Worm (Caenorhabditis elegans) whole organism, L1 larva: ENCODE results near the gene Y110A2AL.7.

Experiments used
- Y116A8C.19 ChIP-seq: sonication (generic microtip); optimal IDR thresholded peaks from 2 replicates; lab custom pipeline; 2016; ENCODE audit warnings: missing compliant biosample characterization, missing genetic modification characterization, borderline replicate concordance
- blmp-1 ChIP-seq: fragments of 150-350 bp; optimal IDR thresholded peaks from 2 replicates; lab custom pipeline; 2014; ENCODE audit warnings: missing biosample characterization, missing genetic modification characterization
- ceh-88 ChIP-seq: fragments of 200-800 bp; sonication (Bioruptor generic); IDR thresholded peaks from 2 replicates; pipeline ENCODE4 v1.3.6; 2022; ENCODE audit warnings: missing genetic modification characterization, missing compliant biosample characterization
- ceh-90 ChIP-seq: sonication (generic microtip); optimal IDR thresholded peaks from 2 replicates; lab custom pipeline; 2016; ENCODE audit warnings: missing genetic modification characterization, missing compliant biosample characterization
- dpl-1 ChIP-seq, 3 experiments: fragments of 150-350 bp in 2 of 3; sonication (generic microtip) in 1 of 3; optimal IDR thresholded peaks; 2 replicates each; lab custom pipeline; 2014 to 2017; ENCODE audit warnings: missing biosample characterization in 3 of 3, missing genetic modification characterization in 3 of 3, missing genetic modification reagents in 3 of 3
- egl-27 ChIP-seq, 2 experiments: fragments of 150-350 bp in 1 of 2; sonication (generic microtip); optimal IDR thresholded peaks; 3 replicates each; lab custom pipeline; 2017 to 2018; ENCODE audit warnings: missing biosample characterization in 2 of 2, missing genetic modification characterization in 2 of 2, missing genetic modification reagents in 2 of 2
- elt-3 ChIP-seq, 6 experiments: fragments of 150-350 bp in 1 of 6; sonication (generic microtip); optimal IDR thresholded peaks; 2 replicates each; lab custom pipeline; 2017 to 2018; ENCODE audit warnings: missing biosample characterization in 6 of 6, missing genetic modification characterization in 6 of 6, inconsistent platforms in 1 of 6
- fkh-10 ChIP-seq: sonication (generic microtip); optimal IDR thresholded peaks from 2 replicates; lab custom pipeline; 2017; ENCODE audit warnings: missing biosample characterization, missing genetic modification reagents, missing genetic modification characterization
- fkh-8 ChIP-seq: sonication (generic microtip); optimal IDR thresholded peaks from 2 replicates; lab custom pipeline; 2016; ENCODE audit warnings: mild to moderate bottlenecking, missing genetic modification characterization, missing compliant biosample characterization
- hlh-4 ChIP-seq: sonication (generic microtip); optimal IDR thresholded peaks from 2 replicates; lab custom pipeline; 2016; ENCODE audit warnings: mild to moderate bottlenecking, missing genetic modification characterization, missing compliant biosample characterization
- hpl-2 ChIP-seq: fragments of 150-350 bp; optimal IDR thresholded peaks from 2 replicates; lab custom pipeline; 2014; ENCODE audit warnings: missing biosample characterization, missing genetic modification reagents, missing genetic modification characterization
- jun-1 ChIP-seq: fragments of 150-350 bp; optimal IDR thresholded peaks from 2 replicates; lab custom pipeline; 2014; ENCODE audit warnings: missing biosample characterization, missing genetic modification reagents, missing genetic modification characterization
- lin-14 ChIP-seq: fragments of 200-800 bp; sonication (Bioruptor generic); optimal IDR thresholded peaks from 2 replicates; lab custom pipeline; 2018; ENCODE audit warnings: mild to moderate bottlenecking, missing genetic modification characterization, moderate library complexity, missing compliant biosample characterization
- lin-15B ChIP-seq: fragments of 150-350 bp; sonication (generic microtip); optimal IDR thresholded peaks from 3 replicates; lab custom pipeline; 2014; ENCODE audit warnings: missing biosample characterization, missing genetic modification characterization
- lsy-2 ChIP-seq, 2 experiments: fragments of 150-350 bp; optimal IDR thresholded peaks; 2 replicates each; lab custom pipeline; 2014; ENCODE audit warnings: missing biosample characterization in 2 of 2, missing genetic modification characterization in 2 of 2
- mab-9 ChIP-seq: fragments of 200-800 bp; sonication (Bioruptor generic); IDR thresholded peaks from 2 replicates; pipeline ENCODE4 v1.3.6; 2022; ENCODE audit warnings: missing genetic modification reagents, missing genetic modification characterization, missing compliant biosample characterization
- mdl-1 ChIP-seq, 2 experiments: fragments of 150-350 bp; optimal IDR thresholded peaks; 2 replicates each; lab custom pipeline; 2014 to 2017; ENCODE audit warnings: missing biosample characterization in 2 of 2, missing genetic modification characterization in 2 of 2, inconsistent platforms in 1 of 2
- nhr-11 ChIP-seq: fragments of 150-350 bp; optimal IDR thresholded peaks from 2 replicates; lab custom pipeline; 2014; ENCODE audit warnings: missing biosample characterization, missing genetic modification characterization
- nhr-47 ChIP-seq: sonication (generic microtip); optimal IDR thresholded peaks from 2 replicates; lab custom pipeline; 2016; ENCODE audit warnings: mild to moderate bottlenecking, missing genetic modification characterization, moderate library complexity, missing compliant biosample characterization
- nhr-71 ChIP-seq: sonication (generic microtip); optimal IDR thresholded peaks from 2 replicates; lab custom pipeline; 2016; ENCODE audit warnings: mild to moderate bottlenecking, missing genetic modification characterization, moderate library complexity, missing compliant biosample characterization
- nhr-77 ChIP-seq: fragments of 150-350 bp; optimal IDR thresholded peaks from 2 replicates; lab custom pipeline; 2014; ENCODE audit warnings: missing biosample characterization, missing genetic modification characterization
- nhr-85 ChIP-seq: sonication (generic microtip); peaks from one replicate; lab custom pipeline; 2016; ENCODE audit warnings: missing genetic modification characterization, inconsistent platforms, missing compliant biosample characterization
- nhr-90 ChIP-seq: sonication (generic microtip); optimal IDR thresholded peaks from 2 replicates; lab custom pipeline; 2016; ENCODE audit warnings: mild to moderate bottlenecking, missing genetic modification characterization, missing compliant biosample characterization; ENCODE audit not compliant: poor library complexity
- pag-3 ChIP-seq: sonication (generic microtip); optimal IDR thresholded peaks from 2 replicates; lab custom pipeline; 2017; ENCODE audit warnings: missing genetic modification characterization, mild to moderate bottlenecking, missing compliant biosample characterization, antibody characterized with exemption, borderline replicate concordance; ENCODE audit not compliant: insufficient read depth
- pax-3 ChIP-seq: fragments of 200-800 bp; sonication (Bioruptor generic); optimal IDR thresholded peaks from 2 replicates; lab custom pipeline; 2018; ENCODE audit warnings: mild to moderate bottlenecking, missing genetic modification characterization, moderate library complexity, missing compliant biosample characterization
- rnt-1 ChIP-seq: sonication (generic microtip); optimal IDR thresholded peaks from 2 replicates; lab custom pipeline; 2016; ENCODE audit warnings: mild to moderate bottlenecking, missing genetic modification characterization, moderate library complexity, missing compliant biosample characterization
- snpc-4 ChIP-seq: fragments of 150-350 bp; optimal IDR thresholded peaks from 2 replicates; lab custom pipeline; 2014; ENCODE audit warnings: missing biosample characterization, missing genetic modification characterization
- snu-23 ChIP-seq: sonication (generic microtip); optimal IDR thresholded peaks from 2 replicates; lab custom pipeline; 2016; ENCODE audit warnings: missing genetic modification characterization, missing compliant biosample characterization
- sox-4 ChIP-seq: sonication (generic microtip); optimal IDR thresholded peaks from 2 replicates; lab custom pipeline; 2016; ENCODE audit warnings: missing genetic modification characterization, missing compliant biosample characterization
- sptf-1 ChIP-seq: fragments of 150-350 bp; optimal IDR thresholded peaks from 2 replicates; lab custom pipeline; 2014; ENCODE audit warnings: missing biosample characterization, missing genetic modification characterization
- swsn-7 ChIP-seq: sonication (generic microtip); optimal IDR thresholded peaks from 2 replicates; lab custom pipeline; 2016; ENCODE audit warnings: missing genetic modification characterization, missing compliant biosample characterization
- unc-130 ChIP-seq: fragments of 150-350 bp; optimal IDR thresholded peaks from 2 replicates; lab custom pipeline; 2017; ENCODE audit warnings: missing biosample characterization, missing genetic modification characterization, inconsistent platforms
- unc-86 ChIP-seq: sonication (generic microtip); optimal IDR thresholded peaks from 2 replicates; lab custom pipeline; 2016; ENCODE audit warnings: missing genetic modification characterization, missing compliant biosample characterization
- unc-98 ChIP-seq: fragments of 200-800 bp; sonication (Bioruptor generic); IDR thresholded peaks from 2 replicates; pipeline ENCODE4 v1.3.6; 2022; ENCODE audit warnings: missing genetic modification characterization, missing compliant biosample characterization
- vab-15 ChIP-seq: sonication (generic microtip); optimal IDR thresholded peaks from 2 replicates; lab custom pipeline; 2017; ENCODE audit warnings: missing genotype, mild to moderate bottlenecking, missing genetic modification characterization, missing compliant biosample characterization
- ztf-11 ChIP-seq, 2 experiments: sonication (generic microtip); optimal IDR thresholded peaks; 2 replicates each; lab custom pipeline; 2016 to 2017; ENCODE audit warnings: missing genetic modification characterization in 2 of 2, missing biosample characterization in 1 of 2, missing compliant biosample characterization in 1 of 2

Y110A2AL.7 gene

DNA sequence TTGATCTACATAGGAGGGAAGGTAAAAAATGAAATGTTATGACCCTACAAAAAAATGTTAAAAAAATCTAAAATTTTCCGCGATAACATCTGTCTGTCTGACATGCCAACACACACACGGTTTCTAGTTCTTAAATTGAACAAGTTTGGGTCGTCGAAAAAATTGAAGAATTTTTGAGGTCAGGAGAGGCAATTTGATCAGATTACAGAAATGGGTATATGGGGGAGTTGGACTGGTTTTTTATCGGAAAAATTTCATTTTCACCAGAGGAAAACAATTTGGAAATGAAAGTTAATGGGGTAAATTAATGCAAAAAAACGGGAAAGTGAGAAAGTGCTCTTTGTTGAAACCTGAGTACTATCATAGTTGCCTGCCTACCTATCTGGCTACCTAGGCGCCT lies 10.8 kb upstream of the Y110A2AL.7 start:
- TF ChIP-seq elt-3 (tag; optimal IDR thresholded peaks at IDR 0.05; lab: Kevin White, UChicago), result no peak
- peak; percentile 29 for TF ChIP-seq nhr-85 (tag; lab: Kevin White, UChicago)
- TF ChIP-seq blmp-1 (tag; lab: Kevin White, UChicago), result peak; percentile 50
- TF ChIP-seq sox-4 (tag; lab: Kevin White, UChicago), result no peak
- no peak for TF ChIP-seq ztf-11 (tag; optimal IDR thresholded peaks at IDR 0.05; lab: Kevin White, UChicago)

- TF ChIP-seq nhr-77 (tag; lab: Kevin White, UChicago) (no peak), sptf-1 (no peak)
Observed at ce11 chrII:2852493-2852892, 9.5 kb upstream of the Y110A2AL.7 start, which contains the start of gene ptc-3. TSS of gene ptc-3 (minus strand) at chrII:2852593.

ce11 chrII:2846552-2846951 lies 3.6 kb upstream of the Y110A2AL.7 start:
- TF ChIP-seq unc-130 (tag; lab: Kevin White, UChicago) (no peak), snu-23 (no peak), rnt-1 (no peak), nhr-90 (tag; lab: Kevin White, UChicago) (no peak), lsy-2 (tag; optimal IDR thresholded peaks at IDR 0.05; lab: Kevin White, UChicago) (no peak), snpc-4 (tag; lab: Kevin White, UChicago) (no peak), jun-1 (tag; lab: Kevin White, UChicago) (no peak), unc-86 (tag; lab: Kevin White, UChicago) (no peak), pag-3 (tag; lab: Kevin White, UChicago) (no peak), pax-3 (tag; lab: Kevin White, UChicago) (no peak), Y116A8C.19 (tag; lab: Kevin White, UChicago) (no peak), nhr-47 (tag; lab: Kevin White, UChicago) (no peak), mdl-1 (tag; optimal IDR thresholded peaks at IDR 0.05; lab: Kevin White, UChicago) (no peak), nhr-11 (tag; lab: Kevin White, UChicago) (no peak), ceh-90 (tag; lab: Kevin White, UChicago) (no peak), unc-98 (GFP tag; lab: Robert Waterston, UW) (no peak), dpl-1 (GFP tag; optimal IDR thresholded peaks at IDR 0.05; lab: Kevin White, UChicago) (no peak), lin-15B (tag; lab: Kevin White, UChicago) (no peak), fkh-10 (GFP tag; lab: Kevin White, UChicago) (no peak), egl-27 (tag; optimal IDR thresholded peaks at IDR 0.05; lab: Kevin White, UChicago) (no peak)

DNA sequence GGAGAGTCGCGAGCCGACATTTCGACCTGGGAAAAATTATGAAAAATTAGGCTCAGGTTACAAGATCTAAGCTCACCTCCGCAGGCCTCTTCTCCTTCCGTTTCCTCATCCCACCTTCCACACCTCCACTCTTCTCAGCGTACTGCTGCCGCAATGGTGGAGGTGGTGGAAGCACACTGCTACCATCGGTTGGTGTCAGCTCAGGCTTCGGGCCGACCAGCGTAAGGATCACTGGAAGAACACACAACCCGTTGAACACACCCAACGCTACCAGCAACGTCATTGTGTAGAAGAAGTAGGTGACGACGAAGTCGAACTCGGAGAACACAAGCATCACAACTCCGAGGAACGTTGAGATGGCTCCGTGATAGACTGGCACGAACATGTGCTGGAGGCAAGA lies 2.7 kb upstream of the Y110A2AL.7 start:
- TF ChIP-seq vab-15 (no peak), snu-23 (no peak), pag-3 (tag; lab: Kevin White, UChicago) (no peak), nhr-77 (tag; lab: Kevin White, UChicago) (no peak), hpl-2 (no peak), elt-3 (tag; optimal IDR thresholded peaks at IDR 0.05; lab: Kevin White, UChicago) (no peak), hlh-4 (no peak), nhr-71 (no peak), nhr-47 (tag; lab: Kevin White, UChicago) (no peak), nhr-85 (tag; lab: Kevin White, UChicago) (no peak), lin-14 (no peak), fkh-8 (tag; lab: Kevin White, UChicago) (no peak), swsn-7 (tag; lab: Kevin White, UChicago) (no peak), ceh-88 (no peak), mab-9 (GFP tag; lab: Robert Waterston, UW) (no peak)
